Fruit fly (Drosophila melanogaster): ENCODE measurements around the gene RpL36A.
A peak's percentile ranks its signal among the peaks of the same experiment; 100 is the strongest.

The RpL36A gene

DNA sequence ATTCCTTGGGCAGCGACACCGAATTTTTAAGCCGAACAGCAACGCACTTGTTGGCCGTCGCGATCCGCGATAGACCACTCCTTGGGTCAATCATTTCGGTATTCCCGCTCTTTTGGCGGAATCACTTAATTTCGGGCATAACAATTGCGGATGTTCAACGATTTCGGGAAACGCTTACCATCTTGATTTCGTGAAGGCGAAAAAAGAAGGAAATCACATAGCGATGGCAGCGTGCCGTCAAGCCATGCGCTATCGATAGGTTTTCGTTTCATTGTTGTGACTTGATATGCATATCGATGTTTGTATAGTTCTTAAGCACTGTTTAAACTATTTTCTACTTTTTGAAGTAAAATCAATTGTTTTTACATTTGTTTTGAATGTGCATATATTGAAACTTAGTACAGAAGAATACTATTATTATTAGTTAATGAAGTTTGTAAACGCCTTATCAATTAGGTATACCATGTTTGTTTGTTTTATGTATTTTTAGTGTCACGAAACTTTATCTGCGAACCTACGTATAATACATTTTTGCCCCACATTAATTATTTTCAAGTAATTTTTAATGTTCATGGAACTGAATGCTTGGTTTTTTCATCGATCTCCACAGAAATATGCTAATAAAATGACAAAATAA is at the start of gene RpL36A (continued):
- TF ChIP-seq croc (GFP tag; conservative IDR thresholded peaks at IDR 0.05) (no peak), ato (GFP tag; IDR thresholded peaks at IDR 0.05; ENCODE audit: partially characterized antibody) (peak; percentile 91), Hr51 (GFP tag; optimal IDR thresholded peaks at IDR 0.05) (peak; percentile 29 to 47), CG15073 (GFP tag; optimal IDR thresholded peaks at IDR 0.05) (no peak), CG4730 (GFP tag; IDR thresholded peaks at IDR 0.05) (0 out of 2 replicates have a peak, but pooled peaks have one; percentile 15), Rfx (GFP tag; IDR thresholded peaks at IDR 0.05) (peak; percentile 81), tap (tag; optimal IDR thresholded peaks at IDR 0.05) (no peak), lab (GFP tag; optimal IDR thresholded peaks at IDR 0.05) (peak; percentile 77), usp (GFP tag; optimal IDR thresholded peaks at IDR 0.05) (no peak), CG3407 (GFP tag; optimal IDR thresholded peaks at IDR 0.05) (peak; percentile 34), fru (optimal IDR thresholded peaks at IDR 0.05) (no peak), CG30431 (GFP tag; optimal IDR thresholded peaks at IDR 0.05) (no peak), salm (tag; optimal IDR thresholded peaks at IDR 0.05) (peak; percentile 29), HLHmδ (GFP tag; optimal IDR thresholded peaks at IDR 0.05) (peak; percentile 52), E2f2 (GFP tag; IDR thresholded peaks at IDR 0.05) (peak; percentile 50), CG10267 (tag; optimal IDR thresholded peaks at IDR 0.05) (peak; percentile 63), HLH4C (GFP tag; IDR thresholded peaks at IDR 0.05; ENCODE audit: partially characterized antibody) (peak; percentile 54), CG11504 (tag; optimal IDR thresholded peaks at IDR 0.05) (no peak)

DNA sequence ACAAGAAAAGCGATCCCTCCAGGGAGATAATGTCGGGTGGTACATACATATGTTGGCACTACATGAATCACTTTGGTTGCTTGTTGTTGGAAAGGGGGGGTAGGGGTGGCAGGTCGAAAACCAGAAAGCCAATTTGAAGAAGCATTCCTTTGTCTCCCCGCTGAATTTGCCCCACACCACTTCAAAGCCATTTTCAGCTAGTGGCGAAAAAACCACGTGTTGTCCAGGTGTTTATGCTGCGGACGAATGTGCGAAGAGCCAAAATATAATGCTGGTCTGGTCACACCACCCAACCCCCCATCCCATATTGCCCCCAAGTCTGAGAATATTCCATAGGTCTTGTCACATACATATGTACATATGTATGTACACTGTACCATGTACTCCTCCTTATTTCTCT is 49.2 kb upstream of the RpL36A start:
- TF ChIP-seq Dll (GFP tag; IDR thresholded peaks at IDR 0.05; ENCODE audit: partially characterized antibody) (no peak), CG11247 (GFP tag; IDR thresholded peaks at IDR 0.05) (no peak), Hr3 (GFP tag; optimal IDR thresholded peaks at IDR 0.05) (no peak), CG10366 (GFP tag; IDR thresholded peaks at IDR 0.05) (no peak), wdn (GFP tag; IDR thresholded peaks at IDR 0.05) (no peak), CG2199 (GFP tag; IDR thresholded peaks at IDR 0.05) (no peak), Mrtf (GFP tag; IDR thresholded peaks at IDR 0.05) (no peak), h (optimal IDR thresholded peaks at IDR 0.05) (no peak), CG12391 (tag; optimal IDR thresholded peaks at IDR 0.05) (no peak), twi (tag; optimal IDR thresholded peaks at IDR 0.05) (peak; percentile 75), CG1529 (GFP tag; optimal IDR thresholded peaks at IDR 0.05) (no peak), Taf1 (GFP tag; IDR thresholded peaks at IDR 0.05) (no peak), CG13894 (tag; optimal IDR thresholded peaks at IDR 0.05) (peak; percentile 4), CG12769 (tag; optimal IDR thresholded peaks at IDR 0.05) (peak; percentile 59), D19A (tag; optimal IDR thresholded peaks at IDR 0.05) (no peak), sens-2 (GFP tag; IDR thresholded peaks at IDR 0.05) (no peak), hkb (optimal IDR thresholded peaks at IDR 0.05) (peak; percentile 16), hkb (GFP tag; IDR thresholded peaks at IDR 0.05) (no peak), YL-1 (GFP tag; optimal IDR thresholded peaks at IDR 0.05) (no peak), HmgZ (tag; optimal IDR thresholded peaks at IDR 0.05) (no peak), CG11560 (tag; IDR thresholded peaks at IDR 0.05) (no peak), CG2889 (GFP tag; IDR thresholded peaks at IDR 0.05) (no peak), pros (GFP tag; optimal IDR thresholded peaks at IDR 0.05) (no peak), cwo (GFP tag; optimal IDR thresholded peaks at IDR 0.05) (peak; percentile 36), CG31365 (tag; optimal IDR thresholded peaks at IDR 0.05) (no peak), sd (tag; optimal IDR thresholded peaks at IDR 0.05) (peak; percentile 43), Mes4 (GFP tag; optimal IDR thresholded peaks at IDR 0.05) (no peak), CG6813 (GFP tag; optimal IDR thresholded peaks at IDR 0.05) (no peak), sob (GFP tag; IDR thresholded peaks at IDR 0.05) (0 out of 2 replicates have a peak, but pooled peaks have one; percentile 14), crol (GFP tag; IDR thresholded peaks at IDR 0.05) (peak; percentile 73), CG17186 (GFP tag; optimal IDR thresholded peaks at IDR 0.05) (no peak), CG1602 (GFP tag; optimal IDR thresholded peaks at IDR 0.05) (no peak), inv (GFP tag; IDR thresholded peaks at IDR 0.05; ENCODE audit: partially characterized antibody) (0 out of 2 replicates have a peak, but pooled peaks have one; percentile 12)
